Fruit fly (Drosophila melanogaster) whole organism: ENCODE data around the gene CG17801.

Experiments
- CG8478 ChIP-seq: fragments of >200 bp; optimal IDR thresholded peaks from 2 replicates; lab custom pipeline; 2018; ENCODE audit warnings: inconsistent platforms
- Dll ChIP-seq: fragments of >200 bp; optimal IDR thresholded peaks from 2 replicates; lab custom pipeline; 2017
- usp ChIP-seq: fragments of >200 bp; optimal IDR thresholded peaks from 2 replicates; lab custom pipeline; 2017; ENCODE audit warnings: missing biosample characterization, missing genetic modification characterization, mixed read lengths

dm6 chr3R:17812477-17812876 is 5.6 kb upstream of the CG17801 start:
- TF ChIP-seq CG8478 (lab: Kevin White, UChicago) (no peak), usp (GFP tag; lab: Kevin White, UChicago) (no peak), Dll (lab: Kevin White, UChicago) (no peak)
